Worm (Caenorhabditis elegans): ENCODE measurements around the gene sup-26.

Gene sup-26

ce11 chrIII:4313061-4313962 lies 33.3 kb upstream of the sup-26 start, which contains the start of the genes evl-14 and dcn-1:
Gene evl-14 (minus strand): TSS chrIII:4313128.
Gene dcn-1 (plus strand): TSS chrIII:4313912.
- TF ChIP-seq ceh-48 (tag; optimal IDR thresholded peaks at IDR 0.05) (peak; percentile 63), tbx-7 (tag; optimal IDR thresholded peaks at IDR 0.05) (no peak), npax-4 (tag; optimal IDR thresholded peaks at IDR 0.05) (no peak), T23F11.4 (GFP tag; optimal IDR thresholded peaks at IDR 0.05) (no peak), ceh-6 (GFP tag; optimal IDR thresholded peaks at IDR 0.05) (no peak), zip-5 (tag; optimal IDR thresholded peaks at IDR 0.05) (no peak), hlh-6 (tag; optimal IDR thresholded peaks at IDR 0.05) (no peak), lin-11 (tag; optimal IDR thresholded peaks at IDR 0.05) (no peak), ceh-22 (tag; optimal IDR thresholded peaks at IDR 0.05) (no peak), ztf-16 (tag; optimal IDR thresholded peaks at IDR 0.05) (no peak), ceh-19 (GFP tag; optimal IDR thresholded peaks at IDR 0.05) (no peak), ceh-2 (tag; optimal IDR thresholded peaks at IDR 0.05) (no peak), fkh-10 (GFP tag; optimal IDR thresholded peaks at IDR 0.05) (no peak), pha-2 (tag; optimal IDR thresholded peaks at IDR 0.05) (no peak), unc-42 (tag; optimal IDR thresholded peaks at IDR 0.05) (no peak), hlh-8 (tag; optimal IDR thresholded peaks at IDR 0.05) (no peak), sox-4 (tag; optimal IDR thresholded peaks at IDR 0.05) (no peak), hlh-15 (tag; optimal IDR thresholded peaks at IDR 0.05) (no peak), ceh-18 (tag; optimal IDR thresholded peaks at IDR 0.05) (no peak), rnt-1 (tag; optimal IDR thresholded peaks at IDR 0.05) (no peak), elt-2 (tag; optimal IDR thresholded peaks at IDR 0.05) (peak; percentile 32), ceh-31 (tag; optimal IDR thresholded peaks at IDR 0.05) (peak; percentile 58), hlh-13 (GFP tag; optimal IDR thresholded peaks at IDR 0.05) (no peak), nfya-1 (tag; optimal IDR thresholded peaks at IDR 0.05) (peak; percentile 27), fax-1 (tag; optimal IDR thresholded peaks at IDR 0.05) (no peak), ref-2 (tag; optimal IDR thresholded peaks at IDR 0.05) (no peak), pros-1 (tag; optimal IDR thresholded peaks at IDR 0.05) (no peak), ama-1 (optimal IDR thresholded peaks at IDR 0.05) (no peak), elt-4 (tag; optimal IDR thresholded peaks at IDR 0.05) (no peak), ceh-34 (tag; optimal IDR thresholded peaks at IDR 0.05) (no peak), nhr-232 (tag; optimal IDR thresholded peaks at IDR 0.05) (no peak), C38D4.7 (GFP tag; optimal IDR thresholded peaks at IDR 0.05) (no peak), unc-3 (GFP tag; conservative IDR thresholded peaks at IDR 0.05) (no peak), unc-3 (tag; optimal IDR thresholded peaks at IDR 0.05) (no peak), dve-1 (tag; optimal IDR thresholded peaks at IDR 0.05) (no peak), odd-2 (tag; optimal IDR thresholded peaks at IDR 0.05) (no peak), F13H6.1 (tag; optimal IDR thresholded peaks at IDR 0.05) (no peak), madf-2 (tag; optimal IDR thresholded peaks at IDR 0.05) (no peak), ceh-30 (tag; optimal IDR thresholded peaks at IDR 0.05) (peak; percentile 12), tbx-2 (tag; optimal IDR thresholded peaks at IDR 0.05) (peak; percentile 15), lim-6 (tag; optimal IDR thresholded peaks at IDR 0.05) (no peak), ceh-24 (tag; optimal IDR thresholded peaks at IDR 0.05) (no peak), unc-55 (GFP tag; optimal IDR thresholded peaks at IDR 0.05) (peak; percentile 58), eyg-1 (tag; optimal IDR thresholded peaks at IDR 0.05) (no peak), K09A11.1 (tag; optimal IDR thresholded peaks at IDR 0.05; ENCODE audit: insufficient read depth) (no peak), pax-1 (tag; optimal IDR thresholded peaks at IDR 0.05) (peak; percentile 67), K02D7.2 (tag; optimal IDR thresholded peaks at IDR 0.05) (no peak), syd-9 (tag; optimal IDR thresholded peaks at IDR 0.05) (no peak), C08G9.2 (tag; optimal IDR thresholded peaks at IDR 0.05) (no peak), ceh-14 (tag; optimal IDR thresholded peaks at IDR 0.05) (no peak), Y22D7AL.16 (tag; optimal IDR thresholded peaks at IDR 0.05) (no peak), hlh-30 (tag; optimal IDR thresholded peaks at IDR 0.05; ENCODE audit: insufficient read depth) (peak; percentile 63)

Data from whole organism, late embryonic.